Worm (Caenorhabditis elegans): Measurements from ENCODE around the gene idpa-3.

DNA sequence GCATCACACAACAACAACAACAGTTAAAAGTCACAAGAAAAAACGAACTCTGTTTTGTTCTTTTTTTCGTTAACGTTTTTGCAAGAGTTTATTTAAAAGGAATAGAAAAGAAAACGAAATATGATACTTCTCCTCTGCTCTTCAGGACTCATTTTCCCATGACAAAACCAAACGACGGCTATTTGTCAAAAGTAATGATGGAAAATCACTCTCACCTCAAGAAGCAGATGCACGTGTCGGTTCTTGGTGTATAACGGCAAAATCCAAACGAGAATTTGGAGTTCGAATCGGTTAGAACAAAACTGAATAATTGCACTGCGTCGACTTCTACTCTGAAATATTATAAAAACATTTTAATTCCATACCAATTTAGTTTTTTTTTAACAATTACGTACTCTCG, 40.8 kb downstream of the idpa-3 start:
- TF ChIP-seq nhr-84 (tag; optimal IDR thresholded peaks at IDR 0.05), result no peak
- TF ChIP-seq nhr-47 (tag; optimal IDR thresholded peaks at IDR 0.05), result no peak
- no peak for TF ChIP-seq mdl-1 (tag; optimal IDR thresholded peaks at IDR 0.05)
- no peak for TF ChIP-seq nhr-12 (tag; optimal IDR thresholded peaks at IDR 0.05)
